Fruit fly (Drosophila melanogaster) whole organism, embryonic: ENCODE data around the gene Mtr3.

Source experiments
- Abd-B ChIP-seq: fragments of 200-800 bp; sonication (Bioruptor generic); optimal IDR thresholded peaks from 2 replicates; lab custom pipeline; 2018; ENCODE audit warnings: missing biosample characterization, mild to moderate bottlenecking, missing genetic modification characterization, moderate library complexity
- Blimp-1 ChIP-seq: fragments of 200-800 bp; sonication (Bioruptor generic); optimal IDR thresholded peaks from 3 replicates; lab custom pipeline; 2018; ENCODE audit warnings: missing biosample characterization, missing genetic modification characterization, mild to moderate bottlenecking, moderate library complexity, missing genetic modification reagents
- Bteb2 ChIP-seq: fragments of 200-800 bp; sonication (Bioruptor generic); optimal IDR thresholded peaks from 2 replicates; lab custom pipeline; 2016; ENCODE audit warnings: missing biosample characterization, missing genetic modification characterization
- CG12391 ChIP-seq: fragments of 200-800 bp; sonication (Bioruptor generic); optimal IDR thresholded peaks from 3 replicates; lab custom pipeline; 2018; ENCODE audit warnings: missing biosample characterization, mild to moderate bottlenecking, missing genetic modification characterization, moderate library complexity
- CG13123 ChIP-seq: fragments of 200-800 bp; sonication (Bioruptor generic); optimal IDR thresholded peaks from 2 replicates; lab custom pipeline; 2016; ENCODE audit warnings: missing biosample characterization, missing genetic modification characterization
- CG15073 ChIP-seq: fragments of 200-800 bp; sonication (Bioruptor generic); optimal IDR thresholded peaks from 2 replicates; lab custom pipeline; 2016; ENCODE audit warnings: missing biosample characterization, missing genetic modification characterization
- CG1603 ChIP-seq: fragments of 200-800 bp; sonication (Bioruptor generic); optimal IDR thresholded peaks from 2 replicates; lab custom pipeline; 2019; ENCODE audit warnings: missing biosample characterization, mild to moderate bottlenecking, missing genetic modification characterization, moderate library complexity
- CG17361 ChIP-seq: fragments of 200-800 bp; sonication (Bioruptor generic); IDR thresholded peaks from 3 replicates; pipeline ENCODE4 v1.3.6; 2022; ENCODE audit warnings: missing biosample characterization, missing genetic modification characterization
- CG17829 ChIP-seq: fragments of 200-800 bp; optimal IDR thresholded peaks from 2 replicates; lab custom pipeline; 2019; ENCODE audit warnings: missing biosample characterization, mild to moderate bottlenecking, missing genetic modification characterization, moderate library complexity
- CG18262 ChIP-seq: fragments of 200-800 bp; optimal IDR thresholded peaks from 3 replicates; lab custom pipeline; 2019; ENCODE audit warnings: missing biosample characterization, mild to moderate bottlenecking, missing genetic modification characterization, moderate library complexity
- CG2678 ChIP-seq: fragments of 200-800 bp; sonication (Bioruptor generic); optimal IDR thresholded peaks from 3 replicates; lab custom pipeline; 2019; ENCODE audit warnings: missing biosample characterization, mild to moderate bottlenecking, missing genetic modification characterization, moderate library complexity
- CG2712 ChIP-seq: fragments of 200-800 bp; optimal IDR thresholded peaks from 3 replicates; lab custom pipeline; 2019; ENCODE audit warnings: missing biosample characterization, mild to moderate bottlenecking, missing genetic modification characterization, moderate library complexity
- CG30403 ChIP-seq: fragments of 200-800 bp; sonication (Bioruptor generic); optimal IDR thresholded peaks from 3 replicates; lab custom pipeline; 2016; ENCODE audit warnings: missing biosample characterization, missing genetic modification characterization
- CG3163 ChIP-seq: fragments of 200-800 bp; sonication (Bioruptor generic); optimal IDR thresholded peaks from 3 replicates; lab custom pipeline; 2016; ENCODE audit warnings: missing biosample characterization, missing genetic modification characterization
- CG4424 ChIP-seq: fragments of 200-800 bp; sonication (Bioruptor generic); optimal IDR thresholded peaks from 3 replicates; lab custom pipeline; 2016; ENCODE audit warnings: missing biosample characterization, missing genetic modification characterization
- CG7556 ChIP-seq: fragments of 200-800 bp; sonication (Bioruptor generic); optimal IDR thresholded peaks from 2 replicates; lab custom pipeline; 2017; ENCODE audit warnings: missing biosample characterization, mild to moderate bottlenecking, missing genetic modification characterization
- CG7839 ChIP-seq: fragments of 200-800 bp; sonication (Bioruptor generic); optimal IDR thresholded peaks from 3 replicates; lab custom pipeline; 2018; ENCODE audit warnings: missing biosample characterization, mild to moderate bottlenecking, missing genetic modification characterization, moderate library complexity
- CG7987 ChIP-seq: fragments of 200-800 bp; sonication (Bioruptor generic); optimal IDR thresholded peaks from 2 replicates; lab custom pipeline; 2018; ENCODE audit warnings: missing biosample characterization, mild to moderate bottlenecking, missing genetic modification characterization, moderate library complexity
- CG8290 ChIP-seq, 3 experiments: fragments of 200-800 bp; sonication (Bioruptor generic); optimal IDR thresholded peaks; 2 replicates each; lab custom pipeline; 2016 to 2019; ENCODE audit warnings: missing biosample characterization in 3 of 3, missing genetic modification characterization in 3 of 3, mild to moderate bottlenecking in 2 of 3, moderate library complexity in 1 of 3
- Chrac-16 ChIP-seq: fragments of 200-800 bp; sonication (Bioruptor generic); optimal IDR thresholded peaks from 3 replicates; lab custom pipeline; 2016; ENCODE audit warnings: missing biosample characterization, missing genetic modification characterization
- CoRest ChIP-seq: fragments of 200-800 bp; sonication (Bioruptor generic); optimal IDR thresholded peaks from 3 replicates; lab custom pipeline; 2018; ENCODE audit warnings: missing biosample characterization, mild to moderate bottlenecking, missing genetic modification characterization, moderate library complexity
- E2f2 ChIP-seq: fragments of 200-800 bp; sonication (Bioruptor generic); IDR thresholded peaks from 2 replicates; pipeline ENCODE4 v1.3.6; 2022; ENCODE audit warnings: missing biosample characterization, missing genetic modification characterization
- Ets97D ChIP-seq: fragments of 200-800 bp; sonication (Bioruptor generic); optimal IDR thresholded peaks from 3 replicates; lab custom pipeline; 2016; ENCODE audit warnings: missing biosample characterization, missing genetic modification characterization
- HmgZ ChIP-seq: fragments of 200-800 bp; sonication (Bioruptor generic); optimal IDR thresholded peaks from 2 replicates; lab custom pipeline; 2018; ENCODE audit warnings: missing biosample characterization, mild to moderate bottlenecking, missing genetic modification characterization
- MTF-1 ChIP-seq: fragments of 200-800 bp; sonication (Bioruptor generic); optimal IDR thresholded peaks from 2 replicates; lab custom pipeline; 2018; ENCODE audit warnings: missing biosample characterization, mild to moderate bottlenecking, missing genetic modification characterization, borderline replicate concordance
- Nf-YB ChIP-seq: fragments of 200-800 bp; sonication (Bioruptor generic); optimal IDR thresholded peaks from 3 replicates; lab custom pipeline; 2019; ENCODE audit warnings: missing biosample characterization, mild to moderate bottlenecking, missing genetic modification characterization, moderate library complexity
- Oli ChIP-seq: fragments of 200-800 bp; sonication (Bioruptor generic); optimal IDR thresholded peaks from 2 replicates; lab custom pipeline; 2018; ENCODE audit warnings: missing biosample characterization, mild to moderate bottlenecking, missing genetic modification characterization, moderate library complexity
- Sox100B ChIP-seq: fragments of 200-800 bp; sonication (Bioruptor generic); optimal IDR thresholded peaks from 3 replicates; lab custom pipeline; 2018; ENCODE audit warnings: missing biosample characterization, mild to moderate bottlenecking, missing genetic modification characterization
- Ssrp ChIP-seq: fragments of 200-800 bp; sonication (Bioruptor generic); optimal IDR thresholded peaks from 2 replicates; lab custom pipeline; 2018; ENCODE audit warnings: missing biosample characterization, mild to moderate bottlenecking, missing genetic modification characterization, moderate library complexity
- ac ChIP-seq: fragments of 200-800 bp; sonication (Bioruptor generic); optimal IDR thresholded peaks from 3 replicates; lab custom pipeline; 2017; ENCODE audit warnings: missing biosample characterization, mild to moderate bottlenecking, missing genetic modification characterization
- croc ChIP-seq: fragments of 200-800 bp; sonication (Bioruptor generic); conservative IDR thresholded peaks from 3 replicates; pipeline ENCODE4 v1.3.6; 2022; ENCODE audit warnings: missing biosample characterization, missing genetic modification characterization
- danr ChIP-seq: fragments of 200-800 bp; sonication (Bioruptor generic); IDR thresholded peaks from 2 replicates; pipeline ENCODE4 v1.3.6; 2022; ENCODE audit warnings: missing biosample characterization, missing genetic modification characterization
- dmrt11E ChIP-seq: fragments of 200-800 bp; sonication (Bioruptor generic); optimal IDR thresholded peaks from 3 replicates; lab custom pipeline; 2018; ENCODE audit warnings: missing biosample characterization, mild to moderate bottlenecking, missing genetic modification characterization, moderate library complexity
- dpn ChIP-seq, 2 experiments: fragments of 200-800 bp; sonication (Bioruptor generic); optimal IDR thresholded peaks; 3 replicates each; lab custom pipeline; 2016; ENCODE audit warnings: missing biosample characterization in 2 of 2, missing genetic modification characterization in 2 of 2
- esg ChIP-seq: fragments of 200-800 bp; sonication (Bioruptor generic); conservative IDR thresholded peaks from 2 replicates; pipeline ENCODE4 v1.3.6; 2022; ENCODE audit warnings: missing biosample characterization, missing genetic modification characterization
- eve ChIP-seq, 2 experiments: fragments of >200 bp; optimal IDR thresholded peaks; 2 replicates each; lab custom pipeline; 2017; ENCODE audit warnings: missing biosample characterization in 2 of 2, missing genetic modification characterization in 2 of 2
- gce ChIP-seq: fragments of 200-800 bp; sonication (Bioruptor generic); IDR thresholded peaks from 3 replicates; pipeline ENCODE4 v1.3.6; 2022; ENCODE audit warnings: missing biosample characterization, missing genetic modification characterization
- gsb-n ChIP-seq: fragments of 200-800 bp; sonication (Bioruptor generic); optimal IDR thresholded peaks from 3 replicates; lab custom pipeline; 2018; ENCODE audit warnings: missing biosample characterization, mild to moderate bottlenecking, missing genetic modification characterization
- jigr1 ChIP-seq: fragments of 200-800 bp; sonication (Bioruptor generic); IDR thresholded peaks from 3 replicates; pipeline ENCODE4 v1.3.6; 2022; ENCODE audit warnings: missing biosample characterization, missing genetic modification characterization
- knrl ChIP-seq: fragments of 200-800 bp; sonication (Bioruptor generic); IDR thresholded peaks from 3 replicates; pipeline ENCODE4 v1.3.6; 2022; ENCODE audit warnings: missing biosample characterization, missing genetic modification characterization; ENCODE audit not compliant: partially characterized antibody
- nmo ChIP-seq: fragments of 200-800 bp; sonication (Bioruptor generic); optimal IDR thresholded peaks from 2 replicates; lab custom pipeline; 2018; ENCODE audit warnings: missing biosample characterization, mild to moderate bottlenecking, missing genetic modification characterization, moderate library complexity
- odd ChIP-seq: fragments of 200-800 bp; sonication (Bioruptor generic); optimal IDR thresholded peaks from 2 replicates; lab custom pipeline; 2017; ENCODE audit warnings: missing biosample characterization, mild to moderate bottlenecking, missing genetic modification characterization
- pfk ChIP-seq: fragments of 200-800 bp; sonication (Bioruptor generic); optimal IDR thresholded peaks from 2 replicates; lab custom pipeline; 2018; ENCODE audit warnings: missing biosample characterization, mild to moderate bottlenecking, missing genetic modification characterization, moderate library complexity
- phol ChIP-seq: fragments of 200-800 bp; sonication (Bioruptor generic); optimal IDR thresholded peaks from 3 replicates; lab custom pipeline; 2018; ENCODE audit warnings: missing biosample characterization, mild to moderate bottlenecking, missing genetic modification characterization, moderate library complexity
- row ChIP-seq: fragments of 200-800 bp; sonication (Bioruptor generic); IDR thresholded peaks from 3 replicates; pipeline ENCODE4 v1.3.6; 2022; ENCODE audit warnings: missing biosample characterization, missing genetic modification characterization
- sc ChIP-seq, 3 experiments: fragments of >200 bp in 2 of 3; fragments of 200-800 bp in 1 of 3; sonication (Bioruptor generic) in 1 of 3; optimal IDR thresholded peaks; 2 replicates in 2 of 3; 3 replicates in 1 of 3; lab custom pipeline; 2017; ENCODE audit warnings: mild to moderate bottlenecking in 1 of 3, missing biosample characterization in 1 of 3, missing genetic modification characterization in 1 of 3, missing genetic modification reagents in 1 of 3
- sens ChIP-seq: fragments of 200-800 bp; sonication (Bioruptor generic); peaks from one replicate; lab custom pipeline; 2016; ENCODE audit warnings: missing biosample characterization, missing genetic modification characterization
- tio ChIP-seq: fragments of 200-800 bp; sonication (Bioruptor generic); optimal IDR thresholded peaks from 2 replicates; lab custom pipeline; 2017; ENCODE audit warnings: missing biosample characterization, missing genetic modification characterization, inconsistent platforms

Gene Mtr3

dm6 chr3L:19898547-19899282 is 14.8 kb downstream of the Mtr3 start (continued):
- TF ChIP-seq jigr1 (GFP tag; lab: Robert Waterston, UW) (no peak), Ssrp (tag; lab: Kevin White, UChicago) (peak; percentile 55), CG17829 (tag; lab: Kevin White, UChicago) (peak; percentile 22), dpn (GFP tag; optimal IDR thresholded peaks at IDR 0.05; lab: Kevin White, UChicago) (peak in 1 of 2 experiments; percentile 31), CG3163 (GFP tag; lab: Kevin White, UChicago) (no peak), CG17361 (0 out of 3 replicates have a peak, but pooled peaks have one; percentile 29), pfk (GFP tag; lab: Kevin White, UChicago) (no peak), Oli (tag; lab: Kevin White, UChicago) (peak; percentile 47), knrl (GFP tag; lab: Robert Waterston, UW) (no peak), sens (GFP tag; lab: Kevin White, UChicago) (peak; percentile 90), Abd-B (GFP tag; lab: Kevin White, UChicago) (no peak), nmo (GFP tag; lab: Kevin White, UChicago) (peak; percentile 69), croc (GFP tag; lab: Robert Waterston, UW) (peak; percentile 21; the same call in 1 of the 3 replicates), CG18262 (tag; lab: Kevin White, UChicago) (peak; percentile 55), gsb-n (tag; lab: Kevin White, UChicago) (peak; percentile 31), ac (GFP tag; lab: Kevin White, UChicago) (peak; percentile 68), Blimp-1 (GFP tag; lab: Kevin White, UChicago) (peak; percentile 1), CG7987 (GFP tag; lab: Kevin White, UChicago) (no peak), CG2678 (tag; lab: Kevin White, UChicago) (peak; percentile 25), Sox100B (GFP tag; lab: Kevin White, UChicago) (peak; percentile 4), CG1603 (tag; lab: Kevin White, UChicago) (peak; percentile 12), sc (optimal IDR thresholded peaks at IDR 0.05; lab: Kevin White, UChicago) (no peak), sc (GFP tag; optimal IDR thresholded peaks at IDR 0.05; lab: Kevin White, UChicago) (peak; percentile 14), Bteb2 (GFP tag; lab: Kevin White, UChicago) (no peak), CG30403 (peak; percentile 52), MTF-1 (GFP tag; lab: Kevin White, UChicago) (no peak), Chrac-16 (GFP tag; lab: Kevin White, UChicago) (peak; percentile 48), esg (no peak), gce (no peak), Nf-YB (peak; percentile 13), CG13123 (GFP tag; lab: Kevin White, UChicago) (no peak), CG2712 (peak; percentile 55), CG7839 (tag; lab: Kevin White, UChicago) (peak; percentile 48), phol (tag; lab: Kevin White, UChicago) (peak; percentile 77), danr (GFP tag; lab: Robert Waterston, UW) (no peak), Ets97D (no peak), CG4424 (GFP tag; lab: Kevin White, UChicago) (peak; percentile 58), CG15073 (GFP tag; lab: Kevin White, UChicago) (no peak), tio (GFP tag; lab: Kevin White, UChicago) (peak; percentile 71), row (GFP tag; lab: Robert Waterston, UW) (peak; percentile 55), HmgZ (tag; lab: Kevin White, UChicago) (no peak), CG12391 (peak; percentile 71), dmrt11E (tag; lab: Kevin White, UChicago) (peak; percentile 81), eve (GFP tag; optimal IDR thresholded peaks at IDR 0.05; lab: Kevin White, UChicago) (peak; percentile 21 to 82), CoRest (peak; percentile 55), odd (GFP tag; lab: Kevin White, UChicago) (peak; percentile 26), CG7556 (peak; percentile 42), E2f2 (GFP tag; lab: Robert Waterston, UW) (no peak), CG8290 (GFP tag; optimal IDR thresholded peaks at IDR 0.05; lab: Kevin White, UChicago) (no peak), CG8290 (tag; optimal IDR thresholded peaks at IDR 0.05; lab: Kevin White, UChicago) (no peak)
